Worm (Caenorhabditis elegans) whole organism, late embryonic: Measurements from ENCODE around the gene T05H10.4.

Experiments used
- C08G9.2 ChIP-seq: sonication (generic microtip); optimal IDR thresholded peaks from 2 replicates; lab custom pipeline; 2016; ENCODE audit warnings: mild to moderate bottlenecking, missing genetic modification characterization, moderate library complexity, missing compliant biosample characterization
- F13H6.1 ChIP-seq: sonication (generic microtip); optimal IDR thresholded peaks from 2 replicates; lab custom pipeline; 2016; ENCODE audit warnings: missing genetic modification characterization, missing compliant biosample characterization
- K02D7.2 ChIP-seq: sonication (generic microtip); optimal IDR thresholded peaks from 2 replicates; lab custom pipeline; 2017; ENCODE audit warnings: mild to moderate bottlenecking, missing genetic modification characterization, missing compliant biosample characterization
- T23F11.4 ChIP-seq: fragments of 200-800 bp; sonication (Bioruptor generic); optimal IDR thresholded peaks from 2 replicates; lab custom pipeline; 2018; ENCODE audit warnings: mild to moderate bottlenecking, missing genetic modification characterization, missing compliant biosample characterization
- ahr-1 ChIP-seq: sonication (generic microtip); optimal IDR thresholded peaks from 2 replicates; lab custom pipeline; 2016; ENCODE audit warnings: missing genetic modification characterization, missing compliant biosample characterization
- ceh-14 ChIP-seq: sonication (generic microtip); optimal IDR thresholded peaks from 2 replicates; lab custom pipeline; 2016; ENCODE audit warnings: missing genotype, missing genetic modification characterization, missing compliant biosample characterization
- ceh-18 ChIP-seq: sonication (generic microtip); optimal IDR thresholded peaks from 2 replicates; lab custom pipeline; 2016; ENCODE audit warnings: missing genetic modification characterization, missing compliant biosample characterization
- ceh-2 ChIP-seq: sonication (generic microtip); optimal IDR thresholded peaks from 2 replicates; lab custom pipeline; 2016; ENCODE audit warnings: missing genotype, missing genetic modification characterization, missing compliant biosample characterization
- ceh-22 ChIP-seq: sonication (generic microtip); optimal IDR thresholded peaks from 2 replicates; lab custom pipeline; 2017; ENCODE audit warnings: missing biosample characterization, missing genetic modification characterization
- ceh-30 ChIP-seq: fragments of 150-350 bp; optimal IDR thresholded peaks from 2 replicates; lab custom pipeline; 2014; ENCODE audit warnings: missing biosample characterization, missing genetic modification characterization
- ceh-31 ChIP-seq: sonication (generic microtip); optimal IDR thresholded peaks from 2 replicates; lab custom pipeline; 2016; ENCODE audit warnings: missing genetic modification characterization, missing compliant biosample characterization
- ceh-45 ChIP-seq: fragments of 200-800 bp; sonication (Bioruptor generic); IDR thresholded peaks from 2 replicates; pipeline ENCODE4 v1.3.6; 2022; ENCODE audit warnings: missing genetic modification reagents, missing genetic modification characterization, missing compliant biosample characterization
- ceh-48 ChIP-seq: sonication (generic microtip); optimal IDR thresholded peaks from 2 replicates; lab custom pipeline; 2016; ENCODE audit warnings: missing genetic modification characterization, inconsistent platforms, missing compliant biosample characterization
- ceh-6 ChIP-seq: fragments of 200-800 bp; sonication (Bioruptor generic); optimal IDR thresholded peaks from 2 replicates; lab custom pipeline; 2018; ENCODE audit warnings: mild to moderate bottlenecking, missing genetic modification characterization, missing compliant biosample characterization
- dmd-4 ChIP-seq: sonication (generic microtip); optimal IDR thresholded peaks from 2 replicates; lab custom pipeline; 2016; ENCODE audit warnings: borderline replicate concordance, missing genetic modification characterization, missing compliant biosample characterization
- dve-1 ChIP-seq: sonication (generic microtip); optimal IDR thresholded peaks from 2 replicates; lab custom pipeline; 2017; ENCODE audit warnings: antibody characterized with exemption, mild to moderate bottlenecking, missing genetic modification characterization, missing compliant biosample characterization
- elt-4 ChIP-seq: sonication (generic microtip); optimal IDR thresholded peaks from 2 replicates; lab custom pipeline; 2016; ENCODE audit warnings: missing genetic modification characterization, missing compliant biosample characterization
- ets-4 ChIP-seq: sonication (generic microtip); optimal IDR thresholded peaks from 2 replicates; lab custom pipeline; 2016; ENCODE audit warnings: missing genetic modification characterization, missing compliant biosample characterization
- eyg-1 ChIP-seq: sonication (generic microtip); optimal IDR thresholded peaks from 2 replicates; lab custom pipeline; 2016; ENCODE audit warnings: missing genotype, missing genetic modification characterization, missing compliant biosample characterization
- fkh-10 ChIP-seq: fragments of 150-350 bp; optimal IDR thresholded peaks from 2 replicates; lab custom pipeline; 2014; ENCODE audit warnings: missing biosample characterization, missing genetic modification reagents, missing genetic modification characterization
- hlh-13 ChIP-seq: fragments of 200-800 bp; sonication (Bioruptor generic); optimal IDR thresholded peaks from 2 replicates; lab custom pipeline; 2018; ENCODE audit warnings: mild to moderate bottlenecking, missing genetic modification characterization, missing compliant biosample characterization
- hlh-6 ChIP-seq: sonication (generic microtip); optimal IDR thresholded peaks from 2 replicates; lab custom pipeline; 2016; ENCODE audit warnings: missing genotype, missing genetic modification characterization, missing compliant biosample characterization
- hlh-8 ChIP-seq: sonication (generic microtip); optimal IDR thresholded peaks from 2 replicates; lab custom pipeline; 2016; ENCODE audit warnings: missing genotype, missing genetic modification characterization, missing compliant biosample characterization
- lin-11 ChIP-seq: fragments of 200-800 bp; sonication (Bioruptor generic); optimal IDR thresholded peaks from 2 replicates; lab custom pipeline; 2018; ENCODE audit warnings: mild to moderate bottlenecking, missing genetic modification characterization, missing compliant biosample characterization
- madf-2 ChIP-seq: sonication (generic microtip); optimal IDR thresholded peaks from 2 replicates; lab custom pipeline; 2017; ENCODE audit warnings: missing genetic modification characterization, missing compliant biosample characterization
- mec-3 ChIP-seq: sonication (generic microtip); optimal IDR thresholded peaks from 2 replicates; lab custom pipeline; 2016; ENCODE audit warnings: borderline replicate concordance, missing genetic modification characterization, missing compliant biosample characterization
- nhr-11 ChIP-seq: fragments of 150-350 bp; optimal IDR thresholded peaks from 2 replicates; lab custom pipeline; 2014; ENCODE audit warnings: missing biosample characterization, missing genetic modification characterization
- nhr-232 ChIP-seq: sonication (generic microtip); optimal IDR thresholded peaks from 2 replicates; lab custom pipeline; 2016; ENCODE audit warnings: missing genetic modification characterization, missing compliant biosample characterization
- npax-4 ChIP-seq: sonication (generic microtip); optimal IDR thresholded peaks from 2 replicates; lab custom pipeline; 2016; ENCODE audit warnings: missing genetic modification characterization, missing compliant biosample characterization
- pat-9 ChIP-seq: fragments of 200-800 bp; sonication (Bioruptor generic); optimal IDR thresholded peaks from 2 replicates; lab custom pipeline; 2018; ENCODE audit warnings: mild to moderate bottlenecking, missing genetic modification characterization, moderate library complexity, missing compliant biosample characterization
- pha-4 ChIP-seq: fragments of 150-350 bp; optimal IDR thresholded peaks from 2 replicates; lab custom pipeline; 2018; ENCODE audit warnings: missing biosample characterization, missing genetic modification reagents, missing genetic modification characterization
- pqm-1 ChIP-seq: sonication (generic microtip); optimal IDR thresholded peaks from 2 replicates; lab custom pipeline; 2016; ENCODE audit warnings: missing genetic modification characterization, missing compliant biosample characterization
- rnt-1 ChIP-seq: sonication (generic microtip); optimal IDR thresholded peaks from 2 replicates; lab custom pipeline; 2016; ENCODE audit warnings: missing genetic modification characterization, missing compliant biosample characterization
- sox-2 ChIP-seq: fragments of 200-800 bp; sonication (Bioruptor generic); IDR thresholded peaks from 2 replicates; pipeline ENCODE4 v1.3.6; 2022; ENCODE audit warnings: missing genetic modification reagents, missing genetic modification characterization, missing compliant biosample characterization
- sox-4 ChIP-seq: sonication (generic microtip); optimal IDR thresholded peaks from 2 replicates; lab custom pipeline; 2017; ENCODE audit warnings: mild to moderate bottlenecking, missing genetic modification characterization, inconsistent platforms, missing compliant biosample characterization
- syd-9 ChIP-seq: sonication (generic microtip); optimal IDR thresholded peaks from 2 replicates; lab custom pipeline; 2016; ENCODE audit warnings: mild to moderate bottlenecking, missing genetic modification characterization, moderate library complexity, missing compliant biosample characterization
- tbx-2 ChIP-seq: sonication (generic microtip); optimal IDR thresholded peaks from 2 replicates; lab custom pipeline; 2016; ENCODE audit warnings: missing genetic modification characterization, missing compliant biosample characterization
- ttx-3 ChIP-seq: sonication (generic microtip); optimal IDR thresholded peaks from 2 replicates; lab custom pipeline; 2016; ENCODE audit warnings: missing genetic modification reagents, missing genetic modification characterization, missing compliant biosample characterization
- unc-42 ChIP-seq: sonication (generic microtip); optimal IDR thresholded peaks from 2 replicates; lab custom pipeline; 2016; ENCODE audit warnings: missing genotype, missing genetic modification characterization, missing compliant biosample characterization
- unc-86 ChIP-seq: sonication (generic microtip); optimal IDR thresholded peaks from 2 replicates; lab custom pipeline; 2016; ENCODE audit warnings: missing genetic modification characterization, missing compliant biosample characterization
- zip-5 ChIP-seq: sonication (generic microtip); optimal IDR thresholded peaks from 2 replicates; lab custom pipeline; 2016; ENCODE audit warnings: missing genetic modification characterization, missing compliant biosample characterization
- ztf-16 ChIP-seq: sonication (generic microtip); optimal IDR thresholded peaks from 2 replicates; lab custom pipeline; 2017; ENCODE audit warnings: missing genetic modification characterization, missing compliant biosample characterization

The T05H10.4 gene

ce11 chrII:8039416-8039815 is 13.5 kb upstream of the T05H10.4 start, which contains the start of the genes ubh-4 and algn-6 (continued):
- TF ChIP-seq ahr-1 (tag; lab: Kevin White, UChicago), result no peak
- peak; percentile 65 for TF ChIP-seq zip-5 (tag; lab: Kevin White, UChicago)
- no peak for TF ChIP-seq hlh-13 (GFP tag; lab: Kevin White, UChicago)
- TF ChIP-seq ceh-14 (tag; lab: Kevin White, UChicago), result peak; percentile 5
- TF ChIP-seq ets-4 (tag; lab: Kevin White, UChicago), result no peak
- no peak for TF ChIP-seq sox-4 (tag; lab: Kevin White, UChicago)
- TF ChIP-seq lin-11 (tag; lab: Kevin White, UChicago), result no peak
- peak; percentile 48 for TF ChIP-seq tbx-2 (tag; lab: Kevin White, UChicago)
- no peak for TF ChIP-seq ceh-30 (tag; lab: Kevin White, UChicago)

- peak; percentile 80 for TF ChIP-seq unc-42 (tag; lab: Kevin White, UChicago)
- no peak for TF ChIP-seq ceh-18 (tag; lab: Kevin White, UChicago)
Measured at ce11 chrII:8041642-8042041, 11.3 kb upstream of the T05H10.4 start.

ce11 chrII:8042289-8042688 is 10.7 kb upstream of the T05H10.4 start, which contains the start of gene T05H10.1:
T05H10.1 (plus strand) TSS chrII:8042589.
- TF ChIP-seq ahr-1 (tag; lab: Kevin White, UChicago), result no peak
- TF ChIP-seq ceh-22, result no peak
- TF ChIP-seq pat-9 (tag; lab: Kevin White, UChicago), result no peak
- TF ChIP-seq ttx-3 (tag; lab: Kevin White, UChicago), result no peak
- TF ChIP-seq npax-4 (tag; lab: Kevin White, UChicago), result no peak
- TF ChIP-seq elt-4 (tag; lab: Kevin White, UChicago), result no peak
- no peak for TF ChIP-seq F13H6.1 (tag; lab: Kevin White, UChicago)
- no peak for TF ChIP-seq pha-4
- TF ChIP-seq dve-1 (tag; lab: Kevin White, UChicago), result no peak

ce11 chrII:8047264-8047663 is 5.7 kb upstream of the T05H10.4 start, which contains the start of gene apn-1:
apn-1 (plus strand) TSS chrII:8047564.
- TF ChIP-seq ceh-45 (GFP tag; lab: Robert Waterston, UW), result no peak
- TF ChIP-seq sox-2, result no peak
- no peak for TF ChIP-seq F13H6.1 (tag; lab: Kevin White, UChicago)
- no peak for TF ChIP-seq ztf-16 (tag; lab: Kevin White, UChicago)
- TF ChIP-seq tbx-2 (tag; lab: Kevin White, UChicago), result no peak
- TF ChIP-seq syd-9 (tag; lab: Kevin White, UChicago), result no peak
- no peak for TF ChIP-seq K02D7.2 (tag; lab: Kevin White, UChicago)

ce11 chrII:8050477-8050876 is 2.5 kb upstream of the T05H10.4 start, which contains the start of gene mtre-1:
mtre-1 (minus strand) TSS chrII:8050577.
- no peak for TF ChIP-seq mec-3
- TF ChIP-seq pqm-1 (tag; lab: Kevin White, UChicago), result no peak
- no peak for TF ChIP-seq madf-2
- TF ChIP-seq C08G9.2, result no peak
- no peak for TF ChIP-seq unc-86
- no peak for TF ChIP-seq fkh-10
- no peak for TF ChIP-seq hlh-8 (tag; lab: Kevin White, UChicago)
- TF ChIP-seq ceh-31 (tag; lab: Kevin White, UChicago), result no peak

- TF ChIP-seq ceh-2 (tag; lab: Kevin White, UChicago) (no peak), nhr-11 (no peak), ceh-45 (GFP tag; lab: Robert Waterston, UW) (no peak), ceh-6 (GFP tag; lab: Kevin White, UChicago) (no peak), hlh-6 (tag; lab: Kevin White, UChicago) (no peak), eyg-1 (tag; lab: Kevin White, UChicago) (no peak), ceh-30 (tag; lab: Kevin White, UChicago) (no peak), ceh-48 (tag; lab: Kevin White, UChicago) (no peak), dmd-4 (tag; lab: Kevin White, UChicago) (no peak), rnt-1 (tag; lab: Kevin White, UChicago) (no peak), T23F11.4 (GFP tag; lab: Kevin White, UChicago) (no peak), npax-4 (tag; lab: Kevin White, UChicago) (no peak), ztf-16 (tag; lab: Kevin White, UChicago) (no peak), ceh-18 (tag; lab: Kevin White, UChicago) (no peak), nhr-232 (tag; lab: Kevin White, UChicago) (no peak), ceh-14 (tag; lab: Kevin White, UChicago) (no peak), pha-4 (no peak)
- TF ChIP-seq, all 69 proteins: peak for 0
Measured at ce11 chrII:8051330-8051729, 1.6 kb upstream of the T05H10.4 start.
